Worm (Caenorhabditis elegans) whole organism, L3 larva: ENCODE results near the gene kmo-1.

Experiments
- R02D3.7 ChIP-seq: fragments of 150-350 bp; optimal IDR thresholded peaks from 2 replicates; lab custom pipeline; 2014; ENCODE audit warnings: missing biosample characterization, missing genetic modification characterization
- ZK546.5 ChIP-seq: sonication (generic microtip); optimal IDR thresholded peaks from 2 replicates; lab custom pipeline; 2017; ENCODE audit warnings: missing biosample characterization, missing genetic modification characterization
- aly-2 ChIP-seq: fragments of 150-350 bp; optimal IDR thresholded peaks from 2 replicates; lab custom pipeline; 2014; ENCODE audit warnings: missing biosample characterization, missing genetic modification characterization
- ceh-28 ChIP-seq: fragments of 150-350 bp; optimal IDR thresholded peaks from 2 replicates; lab custom pipeline; 2014; ENCODE audit warnings: missing biosample characterization, missing genetic modification reagents, missing genetic modification characterization
- ceh-82 ChIP-seq: fragments of 150-350 bp; optimal IDR thresholded peaks from 2 replicates; lab custom pipeline; 2014; ENCODE audit warnings: missing biosample characterization, missing genetic modification characterization
- daf-12 ChIP-seq: fragments of 150-350 bp; optimal IDR thresholded peaks from 2 replicates; lab custom pipeline; 2014; ENCODE audit warnings: missing biosample characterization, missing genetic modification reagents, missing genetic modification characterization
- egl-27 ChIP-seq: sonication (generic microtip); optimal IDR thresholded peaks from 4 replicates; lab custom pipeline; 2017; ENCODE audit warnings: missing biosample characterization, missing genetic modification reagents, missing genetic modification characterization
- elt-1 ChIP-seq: fragments of 150-350 bp; optimal IDR thresholded peaks from 2 replicates; lab custom pipeline; 2014; ENCODE audit warnings: missing biosample characterization, missing genetic modification characterization
- elt-2 ChIP-seq: sonication (generic microtip); optimal IDR thresholded peaks from 2 replicates; lab custom pipeline; 2016; ENCODE audit warnings: missing genetic modification reagents, mild to moderate bottlenecking, missing genetic modification characterization, missing compliant biosample characterization
- elt-3 ChIP-seq, 3 experiments: fragments of 150-350 bp in 1 of 3; sonication (generic microtip) in 2 of 3; optimal IDR thresholded peaks; 2 replicates in 2 of 3; 4 replicates in 1 of 3; lab custom pipeline; 2014 to 2017; ENCODE audit warnings: missing biosample characterization in 3 of 3, missing genetic modification characterization in 3 of 3
- fos-1 ChIP-seq: fragments of 150-350 bp; optimal IDR thresholded peaks from 2 replicates; lab custom pipeline; 2014; ENCODE audit warnings: missing biosample characterization, missing genetic modification characterization
- hmg-11 ChIP-seq: sonication (generic microtip); optimal IDR thresholded peaks from 2 replicates; lab custom pipeline; 2016; ENCODE audit warnings: missing genetic modification characterization, missing compliant biosample characterization
- jun-1 ChIP-seq: fragments of 150-350 bp; optimal IDR thresholded peaks from 2 replicates; lab custom pipeline; 2014; ENCODE audit warnings: missing biosample characterization, missing genetic modification reagents, missing genetic modification characterization
- lin-15B ChIP-seq: fragments of 150-350 bp; optimal IDR thresholded peaks from 2 replicates; lab custom pipeline; 2014; ENCODE audit warnings: missing biosample characterization, missing genetic modification characterization
- lin-39 ChIP-seq: fragments of 150-350 bp; optimal IDR thresholded peaks from 2 replicates; lab custom pipeline; 2018; ENCODE audit warnings: missing biosample characterization, missing genetic modification reagents, missing genetic modification characterization
- nfya-1 ChIP-seq: sonication (generic microtip); optimal IDR thresholded peaks from 2 replicates; lab custom pipeline; 2017; ENCODE audit warnings: missing genetic modification characterization, mild to moderate bottlenecking, missing compliant biosample characterization, antibody characterized with exemption, moderate library complexity; ENCODE audit not compliant: insufficient read depth
- nhr-11 ChIP-seq: fragments of 150-350 bp; optimal IDR thresholded peaks from 2 replicates; lab custom pipeline; 2014; ENCODE audit warnings: missing biosample characterization, missing genetic modification characterization
- nhr-12 ChIP-seq: fragments of 150-350 bp; optimal IDR thresholded peaks from 2 replicates; lab custom pipeline; 2014; ENCODE audit warnings: missing biosample characterization, missing genetic modification characterization
- nhr-237 ChIP-seq: fragments of 150-350 bp; optimal IDR thresholded peaks from 2 replicates; lab custom pipeline; 2014; ENCODE audit warnings: missing biosample characterization, missing genetic modification characterization
- nhr-25 ChIP-seq: sonication (generic microtip); optimal IDR thresholded peaks from 2 replicates; lab custom pipeline; 2017; ENCODE audit warnings: missing biosample characterization, missing genetic modification characterization
- nhr-28 ChIP-seq: fragments of 150-350 bp; optimal IDR thresholded peaks from 2 replicates; lab custom pipeline; 2014; ENCODE audit warnings: missing biosample characterization, missing genetic modification characterization
- nhr-67 ChIP-seq: fragments of 150-350 bp; optimal IDR thresholded peaks from 2 replicates; lab custom pipeline; 2014; ENCODE audit warnings: missing biosample characterization, missing genetic modification characterization
- nhr-77 ChIP-seq: fragments of 150-350 bp; optimal IDR thresholded peaks from 2 replicates; lab custom pipeline; 2014; ENCODE audit warnings: missing biosample characterization, missing genetic modification characterization
- pha-4 ChIP-seq: fragments of 150-350 bp; optimal IDR thresholded peaks from 2 replicates; lab custom pipeline; 2014; ENCODE audit warnings: missing biosample characterization, missing genetic modification reagents, missing genetic modification characterization
- pqm-1 ChIP-seq: fragments of 150-350 bp; optimal IDR thresholded peaks from 2 replicates; lab custom pipeline; 2017; ENCODE audit warnings: missing biosample characterization, missing genetic modification characterization, inconsistent platforms
- sea-2 ChIP-seq: fragments of 150-350 bp; sonication (generic microtip); optimal IDR thresholded peaks from 4 replicates; lab custom pipeline; 2014; ENCODE audit warnings: missing biosample characterization, missing genetic modification reagents, missing genetic modification characterization
- skn-1 ChIP-seq: fragments of 150-350 bp; optimal IDR thresholded peaks from 2 replicates; lab custom pipeline; 2014; ENCODE audit warnings: missing biosample characterization, missing genetic modification characterization
- snpc-4 ChIP-seq: fragments of 150-350 bp; optimal IDR thresholded peaks from 2 replicates; lab custom pipeline; 2014; ENCODE audit warnings: missing biosample characterization, missing genetic modification characterization
- unc-39 ChIP-seq: sonication (generic microtip); optimal IDR thresholded peaks from 4 replicates; lab custom pipeline; 2017; ENCODE audit warnings: missing biosample characterization, missing genetic modification characterization
- zag-1 ChIP-seq: fragments of 150-350 bp; optimal IDR thresholded peaks from 2 replicates; lab custom pipeline; 2014; ENCODE audit warnings: missing biosample characterization, missing genetic modification characterization
- ztf-11 ChIP-seq: fragments of 150-350 bp; optimal IDR thresholded peaks from 2 replicates; lab custom pipeline; 2014; ENCODE audit warnings: missing biosample characterization, missing genetic modification characterization
- ztf-4 ChIP-seq: fragments of 150-350 bp; optimal IDR thresholded peaks from 2 replicates; lab custom pipeline; 2014; ENCODE audit warnings: missing biosample characterization, missing genetic modification characterization

kmo-1 gene

ce11 chrV:12094030-12094429, 23.7 kb upstream of the kmo-1 start, which contains the start of gene nhr-208:
Gene nhr-208, plus strand, starts transcription at chrV:12094317.
- TF ChIP-seq elt-2 (tag; lab: Kevin White, UChicago) (peak; percentile 16), pqm-1 (tag; lab: Kevin White, UChicago) (peak; percentile 52), elt-1 (tag; lab: Kevin White, UChicago) (no peak)
- TF ChIP-seq, all 47 proteins: peak for 2

- TF ChIP-seq pha-4 (tag; lab: Kevin White, UChicago) (peak; percentile 87), jun-1 (tag; lab: Kevin White, UChicago) (peak; percentile 53), lin-15B (tag; lab: Kevin White, UChicago) (no peak), fos-1 (no peak), R02D3.7 (tag; lab: Kevin White, UChicago) (no peak), elt-2 (tag; lab: Kevin White, UChicago) (peak; percentile 59), pqm-1 (tag; lab: Kevin White, UChicago) (peak; percentile 70)
Measured at ce11 chrV:12091759-12092158, 21.4 kb upstream of the kmo-1 start, which contains the start of gene nhr-206. Gene nhr-206, plus strand, starts transcription at chrV:12092006.

ce11 chrV:12088773-12089172, 18.5 kb upstream of the kmo-1 start, which contains the start of gene R07B7.12:
Gene R07B7.12, plus strand, starts transcription at chrV:12089073.
- TF ChIP-seq ZK546.5 (tag; lab: Kevin White, UChicago) (no peak), lin-15B (tag; lab: Kevin White, UChicago) (no peak), ztf-11 (no peak), pha-4 (tag; lab: Kevin White, UChicago) (no peak), hmg-11 (tag; lab: Kevin White, UChicago) (no peak), nhr-77 (tag; lab: Kevin White, UChicago) (no peak), ceh-28 (tag; lab: Kevin White, UChicago) (no peak)

- TF ChIP-seq nhr-28 (no peak), snpc-4 (no peak), daf-12 (tag; lab: Kevin White, UChicago) (no peak), nfya-1 (no peak), nhr-67 (tag; lab: Kevin White, UChicago) (no peak), sea-2 (no peak), lin-39 (no peak)
Measured at ce11 chrV:12086934-12087333, 16.6 kb upstream of the kmo-1 start, which contains the start of gene gana-1. Gene gana-1, plus strand, starts transcription at chrV:12087234.

- TF ChIP-seq nhr-28: no peak
- peak; percentile 48 for TF ChIP-seq pqm-1 (tag; lab: Kevin White, UChicago)
- TF ChIP-seq ceh-82 (tag; lab: Kevin White, UChicago): no peak
- peak; percentile 11 for TF ChIP-seq ceh-28 (tag; lab: Kevin White, UChicago)
- no peak for TF ChIP-seq zag-1 (tag; lab: Kevin White, UChicago)
- TF ChIP-seq nhr-67 (tag; lab: Kevin White, UChicago): no peak
- TF ChIP-seq elt-3 (tag; optimal IDR thresholded peaks at IDR 0.05; lab: Kevin White, UChicago): peak; percentile 54 to 91 (median 58)
- no peak for TF ChIP-seq nhr-237 (tag; lab: Kevin White, UChicago)
- TF ChIP-seq ztf-11: no peak
- peak; percentile 25 for TF ChIP-seq R02D3.7 (tag; lab: Kevin White, UChicago)
- TF ChIP-seq elt-2 (tag; lab: Kevin White, UChicago): peak; percentile 57
- no peak for TF ChIP-seq nfya-1
- no peak for TF ChIP-seq ztf-4
- no peak for TF ChIP-seq aly-2 (tag; lab: Kevin White, UChicago)
- peak; percentile 43 for TF ChIP-seq pha-4 (tag; lab: Kevin White, UChicago)
- TF ChIP-seq nhr-11 (tag; lab: Kevin White, UChicago): no peak
Measured at ce11 chrV:12085867-12086634, 15.7 kb upstream of the kmo-1 start.

- TF ChIP-seq nhr-12 (tag; lab: Kevin White, UChicago) (no peak), ceh-28 (tag; lab: Kevin White, UChicago) (peak; percentile 69), skn-1 (tag; lab: Kevin White, UChicago) (no peak), elt-2 (tag; lab: Kevin White, UChicago) (peak; percentile 36), unc-39 (tag; lab: Kevin White, UChicago) (no peak), fos-1 (no peak), egl-27 (tag; lab: Kevin White, UChicago) (no peak), nhr-25 (no peak)
- TF ChIP-seq, all 47 proteins: peak for 2
Measured at ce11 chrV:12084216-12084615, 13.9 kb upstream of the kmo-1 start, which contains the start of gene R07B7.8. Gene R07B7.8, minus strand, starts transcription at chrV:12084316.
